Fruit fly (Drosophila melanogaster) whole organism, adult: ENCODE measurements around the gene CG6656.

Source experiments
- Clk ChIP-seq: fragments of 200-800 bp; sonication (Bioruptor generic); optimal IDR thresholded peaks from 2 replicates; lab custom pipeline; 2017; ENCODE audit warnings: missing biosample characterization, missing genetic modification characterization
- Hr96 ChIP-seq: fragments of 200-800 bp; sonication (Bioruptor generic); optimal IDR thresholded peaks from 2 replicates; lab custom pipeline; 2016; ENCODE audit warnings: missing biosample characterization, missing genetic modification characterization
- bab1 ChIP-seq: fragments of 200-800 bp; sonication (Bioruptor generic); optimal IDR thresholded peaks from 3 replicates; lab custom pipeline; 2019; ENCODE audit warnings: missing biosample characterization, mild to moderate bottlenecking, missing genetic modification characterization, moderate library complexity
- ovo ChIP-seq: fragments of 200-800 bp; sonication (Bioruptor generic); optimal IDR thresholded peaks from 2 replicates; lab custom pipeline; 2016; ENCODE audit warnings: missing biosample characterization, missing genetic modification characterization
- tj ChIP-seq: fragments of 200-800 bp; sonication (Bioruptor generic); optimal IDR thresholded peaks from 3 replicates; lab custom pipeline; 2017; ENCODE audit warnings: missing biosample characterization, mild to moderate bottlenecking, missing genetic modification characterization, moderate library complexity

DNA sequence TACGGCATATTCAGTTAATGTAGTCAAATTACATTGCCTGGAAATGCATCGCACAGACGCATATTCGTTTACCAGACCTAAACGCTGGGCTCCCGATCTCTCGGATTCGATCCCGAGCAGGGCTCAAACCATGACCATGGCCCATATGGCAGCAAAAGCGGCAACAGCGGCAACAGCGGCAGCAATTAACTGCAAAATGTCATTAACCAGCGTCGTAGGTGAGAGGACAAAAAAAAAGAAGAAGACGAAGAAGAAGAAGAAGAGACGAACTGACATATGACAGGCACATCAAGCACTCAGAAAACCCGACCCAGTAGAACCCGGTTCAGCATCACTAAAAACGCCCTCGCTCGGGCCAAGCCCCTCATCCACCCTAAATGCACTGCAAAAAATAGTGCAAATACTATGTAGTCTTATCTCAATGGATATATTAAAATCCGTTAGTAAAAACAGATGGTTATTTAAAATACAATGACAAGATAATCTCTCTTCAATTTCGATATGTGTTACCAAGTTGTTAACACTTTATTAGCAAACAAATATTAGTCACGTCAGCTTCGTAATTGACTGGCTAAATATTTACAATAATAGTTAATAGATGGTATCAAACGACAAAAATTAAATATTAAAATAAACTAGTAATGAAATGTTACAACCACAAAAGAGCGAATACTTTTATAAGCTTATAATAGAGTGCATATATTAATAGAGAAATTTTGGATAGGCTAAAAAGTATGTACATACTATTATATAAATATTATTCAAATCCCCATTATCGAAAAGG is 49.1 kb upstream of the CG6656 start:
- no peak for TF ChIP-seq tj (GFP tag; lab: Kevin White, UChicago)
- TF ChIP-seq ovo (GFP tag; lab: Kevin White, UChicago), result no peak
- TF ChIP-seq Hr96 (GFP tag; lab: Kevin White, UChicago), result no peak
- TF ChIP-seq bab1 (GFP tag; lab: Kevin White, UChicago), result no peak
- no peak for TF ChIP-seq Clk (GFP tag; lab: Kevin White, UChicago)
